Worm (Caenorhabditis elegans) whole organism, mixed stage, embryonic: ENCODE data around the gene mep-1.

Source experiments
- nhr-28 ChIP-seq: fragments of 150-350 bp; optimal IDR thresholded peaks from 2 replicates; lab custom pipeline; 2014; ENCODE audit warnings: missing biosample characterization, missing genetic modification characterization
- unc-62 ChIP-seq: fragments of 150-350 bp; optimal IDR thresholded peaks from 2 replicates; lab custom pipeline; 2014; ENCODE audit warnings: missing biosample characterization, missing genetic modification reagents, missing genetic modification characterization

DNA sequence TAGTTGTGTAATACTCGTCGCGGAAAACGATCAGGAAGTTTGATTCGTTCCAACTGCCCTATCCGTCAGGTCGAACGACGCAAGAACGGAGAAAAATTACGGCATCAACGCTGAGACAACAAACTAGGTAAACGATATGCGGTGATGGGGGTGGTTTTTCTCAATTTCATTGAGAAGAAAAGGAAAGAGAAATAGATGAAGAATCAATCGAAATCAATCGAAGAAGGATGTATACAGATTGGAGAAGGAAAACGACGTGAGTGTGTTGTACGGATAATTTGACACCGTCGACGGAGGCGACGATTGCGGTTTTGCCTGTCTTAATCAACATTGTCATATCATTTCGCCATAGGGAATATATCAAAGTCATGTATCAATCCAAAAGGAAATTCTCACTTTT, 30.5 kb upstream of the mep-1 start:
- TF ChIP-seq nhr-28 (tag; lab: Kevin White, UChicago) (no peak), unc-62 (GFP tag; lab: Kevin White, UChicago) (no peak)
